Fruit fly (Drosophila melanogaster): Measurements from ENCODE around the gene Calx.
A peak's percentile ranks its signal among the peaks of the same experiment; 100 is the strongest.

The Calx gene

dm6 chr3R:20948448-20949174 lies 29.4 kb upstream of the Calx start, which contains the start of gene Atpalpha (continued):
- TF ChIP-seq CG8478 (optimal IDR thresholded peaks at IDR 0.05) = no peak
- no peak for TF ChIP-seq pb (GFP tag; optimal IDR thresholded peaks at IDR 0.05)
- TF ChIP-seq CG10543 (GFP tag; optimal IDR thresholded peaks at IDR 0.05) = no peak
- TF ChIP-seq mam (GFP tag; optimal IDR thresholded peaks at IDR 0.05) = no peak
- TF ChIP-seq nau (GFP tag; optimal IDR thresholded peaks at IDR 0.05) = no peak
- peak; percentile 95 for TF ChIP-seq mld (GFP tag; IDR thresholded peaks at IDR 0.05; ENCODE audit: partially characterized antibody)
- no peak for TF ChIP-seq Fer3 (tag; optimal IDR thresholded peaks at IDR 0.05)
- no peak for TF ChIP-seq Oli (tag; optimal IDR thresholded peaks at IDR 0.05)
- TF ChIP-seq CG3163 (GFP tag; optimal IDR thresholded peaks at IDR 0.05) = no peak
- no peak for TF ChIP-seq CG9215 (GFP tag; IDR thresholded peaks at IDR 0.05)
- TF ChIP-seq Optix (GFP tag; IDR thresholded peaks at IDR 0.05) = no peak
- no peak for TF ChIP-seq CG15479 (GFP tag; optimal IDR thresholded peaks at IDR 0.05)
- TF ChIP-seq CG10979 (tag; optimal IDR thresholded peaks at IDR 0.05) = no peak
- no peak for TF ChIP-seq CG1529 (GFP tag; optimal IDR thresholded peaks at IDR 0.05)
- no peak for TF ChIP-seq Dad (GFP tag; optimal IDR thresholded peaks at IDR 0.05)
- TF ChIP-seq Rx (GFP tag; IDR thresholded peaks at IDR 0.05) = no peak
- no peak for TF ChIP-seq CG9609 (GFP tag; optimal IDR thresholded peaks at IDR 0.05)
- TF ChIP-seq CG11093 (GFP tag; IDR thresholded peaks at IDR 0.05) = no peak
- no peak for TF ChIP-seq CG8281 (tag; optimal IDR thresholded peaks at IDR 0.05)
- peak; percentile 50 for TF ChIP-seq CG10267 (tag; optimal IDR thresholded peaks at IDR 0.05)
- peak; percentile 98 for TF ChIP-seq Opbp (GFP tag; IDR thresholded peaks at IDR 0.05; ENCODE audit: partially characterized antibody)
- TF ChIP-seq aop (GFP tag; IDR thresholded peaks at IDR 0.05) = no peak
- no peak for TF ChIP-seq Atf6 (GFP tag; IDR thresholded peaks at IDR 0.05)
- no peak for TF ChIP-seq crol (GFP tag; IDR thresholded peaks at IDR 0.05)
- no peak for TF ChIP-seq CG14667 (GFP tag; IDR thresholded peaks at IDR 0.05)
- TF ChIP-seq trh (GFP tag; optimal IDR thresholded peaks at IDR 0.05) = no peak
- peak; percentile 1; the same call in 1 of the 4 replicates for TF ChIP-seq Gug (GFP tag; IDR thresholded peaks at IDR 0.05)
- no peak for TF ChIP-seq lov (optimal IDR thresholded peaks at IDR 0.05)
- TF ChIP-seq lov (GFP tag; IDR thresholded peaks at IDR 0.05) = no peak
- no peak for TF ChIP-seq NK7.1 (GFP tag; optimal IDR thresholded peaks at IDR 0.05)
- no peak for TF ChIP-seq CG15073 (GFP tag; optimal IDR thresholded peaks at IDR 0.05)
- TF ChIP-seq CG15696 (tag; optimal IDR thresholded peaks at IDR 0.05) = no peak
- TF ChIP-seq tin (GFP tag; optimal IDR thresholded peaks at IDR 0.05) = no peak
- no peak for TF ChIP-seq ci (GFP tag; IDR thresholded peaks at IDR 0.05)
- TF ChIP-seq CG7786 (GFP tag; optimal IDR thresholded peaks at IDR 0.05) = no peak
- TF ChIP-seq CG15514 (GFP tag; optimal IDR thresholded peaks at IDR 0.05) = peak; percentile 39
- TF ChIP-seq CG3281 (GFP tag; optimal IDR thresholded peaks at IDR 0.05) = no peak
- TF ChIP-seq CG8924 (tag; optimal IDR thresholded peaks at IDR 0.05) = peak; percentile 68
- peak; percentile 94 for TF ChIP-seq phol (tag; optimal IDR thresholded peaks at IDR 0.05)
- TF ChIP-seq CoRest (tag; optimal IDR thresholded peaks at IDR 0.05) = peak; percentile 10
- TF ChIP-seq CG30431 (GFP tag; optimal IDR thresholded peaks at IDR 0.05) = no peak
- TF ChIP-seq cg (GFP tag; optimal IDR thresholded peaks at IDR 0.05) = peak; percentile 71
- no peak for TF ChIP-seq Hmr (GFP tag; optimal IDR thresholded peaks at IDR 0.05)
- TF ChIP-seq B-H2 (GFP tag; optimal IDR thresholded peaks at IDR 0.05) = peak; percentile 24
- TF ChIP-seq p53 (GFP tag; optimal IDR thresholded peaks at IDR 0.05) = no peak
- peak; percentile 95 for TF ChIP-seq Dll (GFP tag; IDR thresholded peaks at IDR 0.05; ENCODE audit: partially characterized antibody)
- TF ChIP-seq NFAT (GFP tag; IDR thresholded peaks at IDR 0.05) = peak; percentile 40; the same call in 1 of the 2 replicates
- peak; percentile 56 for TF ChIP-seq CG30020 (tag; optimal IDR thresholded peaks at IDR 0.05)
- TF ChIP-seq CG31224 (GFP tag; IDR thresholded peaks at IDR 0.05) = no peak
- no peak for TF ChIP-seq CG17802 (tag; optimal IDR thresholded peaks at IDR 0.05)
- no peak for TF ChIP-seq ara (GFP tag; IDR thresholded peaks at IDR 0.05)
